Worm (Caenorhabditis elegans) whole organism, L1 larva: Measurements from ENCODE around the gene C05D2.8.

Source experiments
- C04F5.9 ChIP-seq: sonication (generic microtip); optimal IDR thresholded peaks from 2 replicates; lab custom pipeline; 2016; ENCODE audit warnings: missing genetic modification characterization, missing compliant biosample characterization
- ceh-90 ChIP-seq: sonication (generic microtip); optimal IDR thresholded peaks from 2 replicates; lab custom pipeline; 2016; ENCODE audit warnings: missing genetic modification characterization, missing compliant biosample characterization
- efl-3 ChIP-seq: fragments of 200-800 bp; sonication (Bioruptor generic); optimal IDR thresholded peaks from 2 replicates; lab custom pipeline; 2018; ENCODE audit warnings: mild to moderate bottlenecking, missing genetic modification characterization, missing compliant biosample characterization
- ets-5 ChIP-seq: fragments of 200-800 bp; sonication (Bioruptor generic); IDR thresholded peaks from 2 replicates; pipeline ENCODE4 v1.3.6; 2022; ENCODE audit warnings: missing genetic modification characterization, missing compliant biosample characterization
- mab-9 ChIP-seq: fragments of 200-800 bp; sonication (Bioruptor generic); IDR thresholded peaks from 2 replicates; pipeline ENCODE4 v1.3.6; 2022; ENCODE audit warnings: missing genetic modification reagents, missing genetic modification characterization, missing compliant biosample characterization
- snpc-4 ChIP-seq: fragments of 150-350 bp; optimal IDR thresholded peaks from 2 replicates; lab custom pipeline; 2014; ENCODE audit warnings: missing biosample characterization, missing genetic modification characterization

DNA sequence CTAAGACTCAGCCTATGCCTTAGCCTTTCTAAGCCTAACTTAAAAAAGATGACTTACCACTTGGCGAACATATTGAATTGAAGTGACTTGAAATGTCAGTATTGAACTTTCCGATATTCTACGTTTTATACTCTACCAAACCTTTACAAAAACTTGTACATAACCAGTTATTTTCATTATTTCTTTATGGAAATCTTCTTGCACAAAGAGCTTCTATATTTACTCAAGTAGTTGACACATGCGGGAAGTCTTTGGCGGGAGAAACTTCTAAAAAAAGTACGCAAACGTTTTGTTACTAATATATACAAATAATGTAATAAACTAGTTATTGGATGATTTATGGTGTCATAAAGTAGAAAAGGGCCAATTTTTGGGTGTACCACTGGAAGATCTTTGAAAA is 41.5 kb downstream of the C05D2.8 start, which contains the start of gene nspb-12:
- no peak for TF ChIP-seq snpc-4 (tag; lab: Kevin White, UChicago)
- no peak for TF ChIP-seq C04F5.9 (tag; lab: Kevin White, UChicago)
- no peak for TF ChIP-seq mab-9 (GFP tag; lab: Robert Waterston, UW)
- TF ChIP-seq efl-3 (GFP tag; lab: Kevin White, UChicago): no peak
- no peak for TF ChIP-seq ets-5 (GFP tag; lab: Robert Waterston, UW)
- TF ChIP-seq ceh-90 (tag; lab: Kevin White, UChicago): no peak
